Fruit fly (Drosophila melanogaster) whole organism, embryonic: ENCODE data around the gene Sptz.
A peak's percentile ranks its signal among the peaks of the same experiment; 100 is the strongest.

Experiments used
- Antp ChIP-seq: fragments of 200-800 bp; sonication (Bioruptor generic); optimal IDR thresholded peaks from 3 replicates; lab custom pipeline; 2016; ENCODE audit warnings: missing biosample characterization, missing genetic modification characterization
- BEAF-32 ChIP-seq: fragments of 200-800 bp; sonication (Bioruptor generic); optimal IDR thresholded peaks from 3 replicates; lab custom pipeline; 2017; ENCODE audit warnings: missing biosample characterization, missing genetic modification characterization, mild to moderate bottlenecking, moderate library complexity, missing genetic modification reagents
- CG10267 ChIP-seq: fragments of 200-800 bp; sonication (Bioruptor generic); optimal IDR thresholded peaks from 2 replicates; lab custom pipeline; 2018; ENCODE audit warnings: missing biosample characterization, mild to moderate bottlenecking, missing genetic modification characterization, moderate library complexity
- CG10979 ChIP-seq: fragments of 200-800 bp; sonication (Bioruptor generic); optimal IDR thresholded peaks from 2 replicates; lab custom pipeline; 2018; ENCODE audit warnings: missing biosample characterization, mild to moderate bottlenecking, missing genetic modification characterization, moderate library complexity
- CG15514 ChIP-seq: fragments of 200-800 bp; sonication (Bioruptor generic); optimal IDR thresholded peaks from 3 replicates; lab custom pipeline; 2017; ENCODE audit warnings: missing biosample characterization, missing genetic modification characterization, mild to moderate bottlenecking, moderate library complexity, missing genetic modification reagents
- CG1603 ChIP-seq: fragments of 200-800 bp; sonication (Bioruptor generic); optimal IDR thresholded peaks from 2 replicates; lab custom pipeline; 2019; ENCODE audit warnings: missing biosample characterization, mild to moderate bottlenecking, missing genetic modification characterization, moderate library complexity
- CG17361 ChIP-seq: fragments of 200-800 bp; sonication (Bioruptor generic); IDR thresholded peaks from 3 replicates; pipeline ENCODE4 v1.3.6; 2022; ENCODE audit warnings: missing biosample characterization, missing genetic modification characterization
- CG17829 ChIP-seq: fragments of 200-800 bp; optimal IDR thresholded peaks from 2 replicates; lab custom pipeline; 2019; ENCODE audit warnings: missing biosample characterization, mild to moderate bottlenecking, missing genetic modification characterization, moderate library complexity
- CG18619 ChIP-seq: fragments of 200-800 bp; sonication (Bioruptor generic); optimal IDR thresholded peaks from 3 replicates; lab custom pipeline; 2017; ENCODE audit warnings: missing biosample characterization, mild to moderate bottlenecking, missing genetic modification characterization
- CG2116 ChIP-seq: fragments of 200-800 bp; sonication (Bioruptor generic); optimal IDR thresholded peaks from 3 replicates; lab custom pipeline; 2018; ENCODE audit warnings: missing biosample characterization, mild to moderate bottlenecking, missing genetic modification characterization
- CG2199 ChIP-seq: fragments of 200-800 bp; sonication (Bioruptor generic); IDR thresholded peaks from 3 replicates; pipeline ENCODE4 v1.3.6; 2022; ENCODE audit warnings: missing biosample characterization, missing genetic modification characterization
- CG2202 ChIP-seq: fragments of 200-800 bp; sonication (Bioruptor generic); optimal IDR thresholded peaks from 2 replicates; lab custom pipeline; 2018; ENCODE audit warnings: missing biosample characterization, mild to moderate bottlenecking, missing genetic modification characterization
- CG3065 ChIP-seq: fragments of 200-800 bp; sonication (Bioruptor generic); optimal IDR thresholded peaks from 2 replicates; lab custom pipeline; 2016; ENCODE audit warnings: missing biosample characterization, missing genetic modification characterization
- CG34224 ChIP-seq: fragments of 200-800 bp; sonication (Bioruptor generic); IDR thresholded peaks from 3 replicates; pipeline ENCODE4 v1.3.6; 2022; ENCODE audit warnings: missing biosample characterization, missing genetic modification characterization; ENCODE audit not compliant: partially characterized antibody
- CG4617 ChIP-seq: fragments of 200-800 bp; sonication (Bioruptor generic); optimal IDR thresholded peaks from 3 replicates; lab custom pipeline; 2016; ENCODE audit warnings: missing biosample characterization, missing genetic modification characterization, borderline replicate concordance
- CG6272 ChIP-seq: fragments of 200-800 bp; sonication (Bioruptor generic); IDR thresholded peaks from 2 replicates; pipeline ENCODE4 v1.3.6; 2022; ENCODE audit warnings: missing biosample characterization, missing genetic modification characterization
- CG6813 ChIP-seq: fragments of 200-800 bp; sonication (Bioruptor generic); optimal IDR thresholded peaks from 2 replicates; lab custom pipeline; 2017; ENCODE audit warnings: missing biosample characterization, missing genetic modification characterization, mild to moderate bottlenecking, moderate library complexity, missing genetic modification reagents
- CG9215 ChIP-seq: fragments of 200-800 bp; sonication (Bioruptor generic); IDR thresholded peaks from 2 replicates; pipeline ENCODE4 v1.3.6; 2022; ENCODE audit warnings: missing biosample characterization, missing genetic modification characterization
- CTCF ChIP-seq: fragments of 200-800 bp; sonication (Bioruptor generic); optimal IDR thresholded peaks from 2 replicates; lab custom pipeline; 2017; ENCODE audit warnings: missing biosample characterization, mild to moderate bottlenecking, missing genetic modification characterization, moderate library complexity
- Dll ChIP-seq: fragments of 200-800 bp; sonication (Bioruptor generic); IDR thresholded peaks from 4 replicates; pipeline ENCODE4 v1.3.6; 2022; ENCODE audit warnings: missing biosample characterization, missing genetic modification characterization; ENCODE audit not compliant: partially characterized antibody
- Dref ChIP-seq: fragments of 200-800 bp; sonication (Bioruptor generic); IDR thresholded peaks from 2 replicates; pipeline ENCODE4 v1.3.6; 2022; ENCODE audit warnings: missing biosample characterization, missing genetic modification characterization
- E2f2 ChIP-seq: fragments of 200-800 bp; sonication (Bioruptor generic); IDR thresholded peaks from 2 replicates; pipeline ENCODE4 v1.3.6; 2022; ENCODE audit warnings: missing biosample characterization, missing genetic modification characterization
- Ets97D ChIP-seq: fragments of 200-800 bp; sonication (Bioruptor generic); optimal IDR thresholded peaks from 3 replicates; lab custom pipeline; 2016; ENCODE audit warnings: missing biosample characterization, missing genetic modification characterization
- HLH4C ChIP-seq: fragments of 200-800 bp; sonication (Bioruptor generic); IDR thresholded peaks from 3 replicates; pipeline ENCODE4 v1.3.6; 2022; ENCODE audit warnings: missing biosample characterization, missing genetic modification characterization; ENCODE audit not compliant: partially characterized antibody
- HmgD ChIP-seq: fragments of 200-800 bp; sonication (Bioruptor generic); optimal IDR thresholded peaks from 3 replicates; lab custom pipeline; 2016; ENCODE audit warnings: missing biosample characterization, missing genetic modification characterization
- Hmx ChIP-seq: fragments of 200-800 bp; sonication (Bioruptor generic); optimal IDR thresholded peaks from 2 replicates; lab custom pipeline; 2016; ENCODE audit warnings: missing biosample characterization, missing genetic modification characterization
- Hr39 ChIP-seq: fragments of >200 bp; optimal IDR thresholded peaks from 2 replicates; lab custom pipeline; 2017
- Hr51 ChIP-seq, 2 experiments: fragments of 200-800 bp; sonication (Bioruptor generic); optimal IDR thresholded peaks; 2 replicates in 1 of 2; 3 replicates in 1 of 2; lab custom pipeline; 2016 to 2018; ENCODE audit warnings: missing biosample characterization in 2 of 2, missing genetic modification characterization in 2 of 2, mild to moderate bottlenecking in 1 of 2, moderate library complexity in 1 of 2
- Kr ChIP-seq: fragments of 200-800 bp; sonication (Bioruptor generic); optimal IDR thresholded peaks from 2 replicates; lab custom pipeline; 2017; ENCODE audit warnings: missing biosample characterization, mild to moderate bottlenecking, missing genetic modification characterization
- MBD-R2 ChIP-seq: fragments of 200-800 bp; sonication (Bioruptor generic); IDR thresholded peaks from 2 replicates; pipeline ENCODE4 v1.3.6; 2022; ENCODE audit warnings: missing biosample characterization, missing genetic modification characterization
- MESR4 ChIP-seq: fragments of 200-800 bp; sonication (Bioruptor generic); optimal IDR thresholded peaks from 2 replicates; lab custom pipeline; 2018; ENCODE audit warnings: missing biosample characterization, mild to moderate bottlenecking, missing genetic modification characterization, moderate library complexity
- Myb ChIP-seq: fragments of 200-800 bp; sonication (Bioruptor generic); optimal IDR thresholded peaks from 2 replicates; lab custom pipeline; 2016; ENCODE audit warnings: missing biosample characterization, missing genetic modification characterization
- PHDP ChIP-seq: fragments of 200-800 bp; sonication (Bioruptor generic); optimal IDR thresholded peaks from 3 replicates; lab custom pipeline; 2018; ENCODE audit warnings: missing biosample characterization, mild to moderate bottlenecking, missing genetic modification characterization, moderate library complexity
- Pdp1 ChIP-seq, 2 experiments: fragments of 200-800 bp; sonication (Bioruptor generic); optimal IDR thresholded peaks; 3 replicates each; lab custom pipeline; 2016; ENCODE audit warnings: missing biosample characterization in 2 of 2, missing genetic modification characterization in 2 of 2, mild to moderate bottlenecking in 1 of 2, moderate library complexity in 1 of 2
- chm ChIP-seq: fragments of 200-800 bp; sonication (Bioruptor generic); IDR thresholded peaks from 2 replicates; pipeline ENCODE4 v1.3.6; 2022; ENCODE audit warnings: missing biosample characterization, missing genetic modification characterization
- crp ChIP-seq, 2 experiments: fragments of 200-800 bp; sonication (Bioruptor generic); optimal IDR thresholded peaks; 2 replicates in 1 of 2; 3 replicates in 1 of 2; lab custom pipeline; 2017; ENCODE audit warnings: missing biosample characterization in 2 of 2, missing genetic modification characterization in 2 of 2, mild to moderate bottlenecking in 1 of 2, moderate library complexity in 1 of 2
- dan ChIP-seq: fragments of 200-800 bp; sonication (Bioruptor generic); IDR thresholded peaks from 2 replicates; pipeline ENCODE4 v1.3.6; 2022; ENCODE audit warnings: missing biosample characterization, missing genetic modification characterization
- fd64A ChIP-seq: fragments of 200-800 bp; sonication (Bioruptor generic); optimal IDR thresholded peaks from 3 replicates; lab custom pipeline; 2018; ENCODE audit warnings: missing biosample characterization, mild to moderate bottlenecking, missing genetic modification characterization
- gfzf ChIP-seq: fragments of 200-800 bp; sonication (Bioruptor generic); optimal IDR thresholded peaks from 2 replicates; lab custom pipeline; 2016; ENCODE audit warnings: missing biosample characterization, mild to moderate bottlenecking, missing genetic modification characterization, moderate library complexity
- inv ChIP-seq: fragments of 200-800 bp; sonication (Bioruptor generic); IDR thresholded peaks from 2 replicates; pipeline ENCODE4 v1.3.6; 2022; ENCODE audit warnings: missing biosample characterization, missing genetic modification characterization; ENCODE audit not compliant: partially characterized antibody
- lilli ChIP-seq: fragments of 200-800 bp; sonication (Bioruptor generic); optimal IDR thresholded peaks from 3 replicates; lab custom pipeline; 2016; ENCODE audit warnings: missing biosample characterization, missing genetic modification characterization
- pb ChIP-seq: fragments of 200-800 bp; sonication (Bioruptor generic); optimal IDR thresholded peaks from 3 replicates; lab custom pipeline; 2016; ENCODE audit warnings: missing biosample characterization, missing genetic modification characterization
- rib ChIP-seq: fragments of 200-800 bp; sonication (Bioruptor generic); IDR thresholded peaks from 2 replicates; pipeline ENCODE4 v1.3.6; 2022; ENCODE audit warnings: missing biosample characterization, missing genetic modification characterization
- sens ChIP-seq: fragments of 200-800 bp; sonication (Bioruptor generic); peaks from one replicate; lab custom pipeline; 2016; ENCODE audit warnings: missing biosample characterization, missing genetic modification characterization
- stwl ChIP-seq: fragments of 200-800 bp; sonication (Bioruptor generic); optimal IDR thresholded peaks from 3 replicates; lab custom pipeline; 2018; ENCODE audit warnings: missing biosample characterization, mild to moderate bottlenecking, missing genetic modification characterization, moderate library complexity
- tio ChIP-seq: fragments of 200-800 bp; sonication (Bioruptor generic); optimal IDR thresholded peaks from 2 replicates; lab custom pipeline; 2017; ENCODE audit warnings: missing biosample characterization, missing genetic modification characterization, inconsistent platforms
- tna ChIP-seq: fragments of 200-800 bp; sonication (Bioruptor generic); IDR thresholded peaks from 2 replicates; pipeline ENCODE4 v1.3.6; 2022; ENCODE audit warnings: missing biosample characterization, missing genetic modification characterization; ENCODE audit not compliant: partially characterized antibody
- toy ChIP-seq: fragments of 200-800 bp; sonication (Bioruptor generic); IDR thresholded peaks from 2 replicates; pipeline ENCODE4 v1.3.6; 2022; ENCODE audit warnings: missing biosample characterization, missing genetic modification characterization
- trem ChIP-seq: fragments of 200-800 bp; optimal IDR thresholded peaks from 3 replicates; lab custom pipeline; 2019; ENCODE audit warnings: missing biosample characterization, mild to moderate bottlenecking, missing genetic modification characterization, moderate library complexity
- unc-4 ChIP-seq: fragments of 200-800 bp; sonication (Bioruptor generic); IDR thresholded peaks from 2 replicates; pipeline ENCODE4 v1.3.6; 2022; ENCODE audit warnings: missing biosample characterization, missing genetic modification characterization; ENCODE audit not compliant: partially characterized antibody
- vvl ChIP-seq: fragments of 200-800 bp; sonication (Bioruptor generic); IDR thresholded peaks from 2 replicates; pipeline ENCODE4 v1.3.6; 2022; ENCODE audit warnings: missing biosample characterization, missing genetic modification characterization

Gene Sptz

DNA sequence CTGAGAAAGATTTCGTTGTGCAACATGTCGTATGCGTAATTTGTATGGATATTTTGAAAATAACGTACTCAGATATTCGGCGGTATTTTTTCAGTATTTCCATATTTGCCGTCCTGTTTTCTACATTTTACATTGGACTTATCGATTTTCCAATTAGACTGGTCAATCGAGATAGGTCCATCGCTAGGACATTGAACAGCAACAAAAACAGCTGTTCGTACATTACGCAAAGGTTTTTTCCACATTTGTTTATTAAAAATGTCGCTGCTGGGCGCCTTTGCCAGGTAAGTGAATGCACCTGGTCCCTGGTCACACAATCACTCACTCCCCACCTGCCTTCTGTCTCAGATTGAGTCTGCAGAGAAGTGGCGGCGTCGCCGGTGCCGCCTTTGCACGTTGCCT lies 14.2 kb upstream of the Sptz start, which contains the start of gene mRpL40:
Gene mRpL40 (plus strand): TSS at position 186 of the 402 bp plus-strand sequence.
- TF ChIP-seq E2f2 (GFP tag; lab: Robert Waterston, UW) (peak; percentile 77), MESR4 (GFP tag; lab: Kevin White, UChicago) (peak; percentile 74), rib (GFP tag; lab: Robert Waterston, UW) (0 out of 2 replicates have a peak, but pooled peaks have one; percentile 19), CTCF (GFP tag; lab: Kevin White, UChicago) (peak; percentile 27), CG18619 (GFP tag; lab: Kevin White, UChicago) (no peak), CG1603 (tag; lab: Kevin White, UChicago) (peak; percentile 49), Kr (GFP tag; lab: Kevin White, UChicago) (no peak), CG2116 (GFP tag; lab: Kevin White, UChicago) (peak; percentile 23), Hmx (GFP tag; lab: Kevin White, UChicago) (no peak), tio (GFP tag; lab: Kevin White, UChicago) (no peak), Dll (peak; percentile 71; the same call in 3 of the 4 replicates), CG9215 (GFP tag; lab: Robert Waterston, UW) (no peak), trem (tag; lab: Kevin White, UChicago) (peak; percentile 43), Ets97D (GFP tag; lab: Kevin White, UChicago) (peak; percentile 1), gfzf (GFP tag; lab: Kevin White, UChicago) (peak; percentile 46), Hr51 (GFP tag; optimal IDR thresholded peaks at IDR 0.05; lab: Kevin White, UChicago) (no peak), tna (GFP tag; lab: Robert Waterston, UW) (no peak), fd64A (GFP tag; lab: Kevin White, UChicago) (no peak), PHDP (tag; lab: Kevin White, UChicago) (no peak), Antp (GFP tag; lab: Kevin White, UChicago) (no peak), CG6272 (GFP tag; lab: Robert Waterston, UW) (no peak), inv (0 out of 2 replicates have a peak, but pooled peaks have one; percentile 8), unc-4 (GFP tag; lab: Robert Waterston, UW) (peak; percentile 49), toy (GFP tag; lab: Robert Waterston, UW) (no peak), lilli (no peak), CG10267 (tag; lab: Kevin White, UChicago) (peak; percentile 31), CG3065 (no peak), BEAF-32 (GFP tag; lab: Kevin White, UChicago) (peak; percentile 50), crp (GFP tag; optimal IDR thresholded peaks at IDR 0.05; lab: Kevin White, UChicago) (peak; percentile 60 to 91), CG4617 (GFP tag; lab: Kevin White, UChicago) (no peak), pb (GFP tag; lab: Kevin White, UChicago) (no peak), stwl (tag; lab: Kevin White, UChicago) (peak; percentile 81), sens (GFP tag; lab: Kevin White, UChicago) (peak; percentile 32), vvl (GFP tag; lab: Robert Waterston, UW) (no peak), Pdp1 (GFP tag; optimal IDR thresholded peaks at IDR 0.05; lab: Kevin White, UChicago) (peak in 1 of 2 experiments; percentile 98), CG6813 (GFP tag; lab: Kevin White, UChicago) (no peak), chm (GFP tag; lab: Robert Waterston, UW) (no peak), CG15514 (GFP tag; lab: Kevin White, UChicago) (peak; percentile 21), dan (GFP tag; lab: Robert Waterston, UW) (no peak), MBD-R2 (GFP tag; lab: Robert Waterston, UW) (peak; percentile 91), Dref (GFP tag; lab: Robert Waterston, UW) (peak; percentile 78), Hr39 (lab: Kevin White, UChicago) (no peak), CG34224 (GFP tag; lab: Robert Waterston, UW) (peak; percentile 69), CG10979 (tag; lab: Kevin White, UChicago) (no peak), Myb (peak; percentile 85), HmgD (GFP tag; lab: Kevin White, UChicago) (no peak), CG17829 (peak; percentile 0), CG17361 (GFP tag; lab: Robert Waterston, UW) (no peak), HLH4C (GFP tag; lab: Robert Waterston, UW) (peak; percentile 47; the same call in 1 of the 3 replicates), CG2202 (tag; lab: Kevin White, UChicago) (no peak), CG2199 (GFP tag; lab: Robert Waterston, UW) (no peak)
